Worm (Caenorhabditis elegans): ENCODE measurements around the gene clec-178.

The clec-178 gene

DNA sequence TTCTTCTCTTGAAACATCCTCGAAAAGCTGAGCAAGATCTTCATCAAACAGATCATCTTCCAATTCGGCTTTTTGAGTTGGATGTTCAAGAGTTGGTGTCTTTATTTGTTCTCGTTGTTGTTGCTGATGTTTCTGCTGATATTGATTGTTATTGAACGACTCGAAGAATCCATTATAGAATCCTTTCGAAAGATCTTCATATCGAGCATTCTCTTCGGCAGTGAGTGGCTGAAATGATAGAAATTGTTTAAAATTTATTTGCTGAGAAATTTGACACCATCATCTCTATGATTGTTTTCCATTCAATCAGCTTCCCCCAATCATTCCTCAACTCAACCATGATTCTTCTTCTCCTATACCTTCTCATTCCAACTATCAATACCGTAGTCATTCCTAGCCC, at the start of gene clec-178:
Gene clec-178 (plus strand): TSS at position 301 of the 400 bp plus-strand sequence.
- TF ChIP-seq zip-2 (tag; optimal IDR thresholded peaks at IDR 0.05), result no peak
- TF ChIP-seq aha-1 (tag), result peak; percentile 63
- TF ChIP-seq ama-1 (optimal IDR thresholded peaks at IDR 0.05), result no peak
- TF ChIP-seq lin-13 (GFP tag; optimal IDR thresholded peaks at IDR 0.05), result no peak
- TF ChIP-seq duxl-1 (tag; optimal IDR thresholded peaks at IDR 0.05; ENCODE audit: poor library complexity), result no peak

DNA sequence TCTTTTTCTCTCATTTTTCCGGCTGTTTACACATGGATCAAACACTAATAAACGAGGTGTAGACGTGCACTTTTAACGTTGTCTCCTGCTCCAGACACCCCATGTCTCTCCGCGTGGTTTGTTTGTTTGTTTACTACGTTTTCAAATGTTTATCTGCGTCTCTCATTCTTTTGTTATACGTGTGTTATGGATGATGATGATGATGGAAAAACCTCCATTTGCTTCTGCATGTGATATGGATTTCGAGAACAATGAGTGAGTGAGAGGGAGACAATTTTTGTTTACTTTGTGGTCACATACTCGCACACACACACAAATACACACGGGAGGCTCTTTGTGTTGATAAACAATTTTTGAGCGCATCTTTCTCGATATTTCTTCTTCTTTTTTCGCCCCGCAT, 49.3 kb upstream of the clec-178 start:
- TF ChIP-seq zfp-3 (GFP tag; conservative IDR thresholded peaks at IDR 0.05) (no peak), mxl-2 (GFP tag; conservative IDR thresholded peaks at IDR 0.05) (no peak), T26A8.4 (GFP tag; IDR thresholded peaks at IDR 0.05) (peak; percentile 54), mdl-1 (tag; optimal IDR thresholded peaks at IDR 0.05) (peak; percentile 52 to 92), ceh-82 (tag; optimal IDR thresholded peaks at IDR 0.05) (no peak), nhr-10 (tag; optimal IDR thresholded peaks at IDR 0.05) (no peak), F10B5.3 (tag; optimal IDR thresholded peaks at IDR 0.05) (no peak), daf-16 (GFP tag; optimal IDR thresholded peaks at IDR 0.05) (peak; percentile 66 to 98), daf-16 (tag; optimal IDR thresholded peaks at IDR 0.05) (peak; percentile 99), hlh-30 (tag; optimal IDR thresholded peaks at IDR 0.05; ENCODE audit: insufficient read depth) (peak; percentile 98), pqm-1 (tag; optimal IDR thresholded peaks at IDR 0.05) (no peak), nhr-48 (tag; optimal IDR thresholded peaks at IDR 0.05) (peak; percentile 53), ama-1 (optimal IDR thresholded peaks at IDR 0.05) (peak; percentile 72), mdt-29 (GFP tag; IDR thresholded peaks at IDR 0.05) (peak; percentile 65), Y105C5A.15 (GFP tag; IDR thresholded peaks at IDR 0.05) (no peak), mxl-3 (GFP tag; optimal IDR thresholded peaks at IDR 0.05) (peak; percentile 52), Y75B8A.6 (GFP tag; IDR thresholded peaks at IDR 0.05) (no peak), tra-1 (GFP tag; IDR thresholded peaks at IDR 0.05) (no peak), lir-3 (tag; optimal IDR thresholded peaks at IDR 0.05) (no peak), nhr-41 (GFP tag; IDR thresholded peaks at IDR 0.05) (no peak), dmd-9 (GFP tag; IDR thresholded peaks at IDR 0.05) (no peak), php-3 (GFP tag; IDR thresholded peaks at IDR 0.05) (peak; percentile 27; the same call in 1 of the 2 replicates), fkh-10 (GFP tag; optimal IDR thresholded peaks at IDR 0.05) (peak; percentile 4), hlh-11 (tag; optimal IDR thresholded peaks at IDR 0.05) (peak; percentile 92), dmd-6 (GFP tag; IDR thresholded peaks at IDR 0.05) (peak; percentile 53), spr-1 (tag; optimal IDR thresholded peaks at IDR 0.05) (peak; percentile 32), unc-62 (GFP tag; optimal IDR thresholded peaks at IDR 0.05 in 1 of 2) (peak in 1 of 2 experiments; percentile 67), unc-62 (tag; optimal IDR thresholded peaks at IDR 0.05) (no peak), arid-1 (GFP tag; conservative IDR thresholded peaks at IDR 0.05) (no peak), dpl-1 (GFP tag; optimal IDR thresholded peaks at IDR 0.05) (peak; percentile 42), set-16 (GFP tag; IDR thresholded peaks at IDR 0.05) (0 out of 2 replicates have a peak, but pooled peaks have one; percentile 5), lim-7 (GFP tag; IDR thresholded peaks at IDR 0.05) (no peak), hif-1 (tag; optimal IDR thresholded peaks at IDR 0.05) (peak; percentile 83 to 97), egl-43 (GFP tag; IDR thresholded peaks at IDR 0.05) (peak; percentile 41; the same call in 1 of the 2 replicates), nhr-11 (tag; optimal IDR thresholded peaks at IDR 0.05) (peak; percentile 92), nhr-42 (GFP tag; IDR thresholded peaks at IDR 0.05) (peak; percentile 15; the same call in 1 of the 2 replicates), T20F7.1 (GFP tag; optimal IDR thresholded peaks at IDR 0.05) (peak; percentile 37), nhr-6 (tag; optimal IDR thresholded peaks at IDR 0.05) (no peak), Y5F2A.4 (GFP tag; optimal IDR thresholded peaks at IDR 0.05) (no peak), nhr-25 (tag; optimal IDR thresholded peaks at IDR 0.05; ENCODE audit: borderline replicate concordance, insufficient read depth) (no peak), F37D6.2 (tag; optimal IDR thresholded peaks at IDR 0.05) (peak; percentile 29), dve-1 (tag; optimal IDR thresholded peaks at IDR 0.05; ENCODE audit: insufficient read depth) (peak; percentile 98), pha-4 (GFP tag; IDR thresholded peaks at IDR 0.05) (peak; percentile 84), pha-4 (tag; optimal IDR thresholded peaks at IDR 0.05) (peak; percentile 98), nhr-28 (tag; optimal IDR thresholded peaks at IDR 0.05) (peak; percentile 51), rbr-2 (tag; optimal IDR thresholded peaks at IDR 0.05) (peak; percentile 69)
